Fruit fly (Drosophila melanogaster) whole organism, wandering third instar larva: ENCODE data around the gene CheA29a.
A peak's percentile ranks its signal among the peaks of the same experiment; 100 is the strongest.

Experiments
- CG32264 ChIP-seq: fragments of 200-800 bp; sonication (Bioruptor generic); optimal IDR thresholded peaks from 2 replicates; lab custom pipeline; 2016; ENCODE audit warnings: missing biosample characterization, missing genetic modification characterization
- CG9705 ChIP-seq: fragments of 200-800 bp; sonication (Bioruptor generic); optimal IDR thresholded peaks from 2 replicates; lab custom pipeline; 2018; ENCODE audit warnings: missing biosample characterization, mild to moderate bottlenecking, missing genetic modification characterization
- CrebA ChIP-seq: fragments of 200-800 bp; sonication (Bioruptor generic); optimal IDR thresholded peaks from 2 replicates; lab custom pipeline; 2016; ENCODE audit warnings: missing biosample characterization, mild to moderate bottlenecking, missing genetic modification characterization, borderline replicate concordance
- Dfd ChIP-seq: fragments of >200 bp; optimal IDR thresholded peaks from 2 replicates; lab custom pipeline; 2017; ENCODE audit warnings: missing biosample characterization, missing genetic modification characterization
- GATAd ChIP-seq: sonication (Bioruptor generic); optimal IDR thresholded peaks from 2 replicates; lab custom pipeline; 2016; ENCODE audit warnings: missing biosample characterization, missing genetic modification characterization
- HLH106 ChIP-seq: fragments of 200-800 bp; optimal IDR thresholded peaks from 3 replicates; lab custom pipeline; 2019; ENCODE audit warnings: missing biosample characterization, mild to moderate bottlenecking, missing genetic modification characterization, moderate library complexity
- Hnf4 ChIP-seq: fragments of 200-800 bp; sonication (Bioruptor generic); optimal IDR thresholded peaks from 2 replicates; lab custom pipeline; 2016; ENCODE audit warnings: missing biosample characterization, mild to moderate bottlenecking, missing genetic modification characterization
- Hr78 ChIP-seq: fragments of >200 bp; optimal IDR thresholded peaks from 2 replicates; lab custom pipeline; 2017; ENCODE audit warnings: missing biosample characterization, missing genetic modification characterization
- Jra ChIP-seq: sonication (Bioruptor generic); optimal IDR thresholded peaks from 2 replicates; lab custom pipeline; 2016; ENCODE audit warnings: missing biosample characterization, missing genetic modification characterization
- Mio ChIP-seq: sonication (Bioruptor generic); optimal IDR thresholded peaks from 2 replicates; lab custom pipeline; 2016; ENCODE audit warnings: missing biosample characterization, missing genetic modification characterization
- Myc ChIP-seq: fragments of >200 bp; optimal IDR thresholded peaks from 2 replicates; lab custom pipeline; 2017
- N ChIP-seq: fragments of >200 bp; optimal IDR thresholded peaks from 2 replicates; lab custom pipeline; 2018; ENCODE audit warnings: missing biosample characterization, missing external identifiers, missing genetic modification characterization
- OdsH ChIP-seq: fragments of 200-800 bp; sonication (Bioruptor generic); optimal IDR thresholded peaks from 2 replicates; lab custom pipeline; 2016; ENCODE audit warnings: missing biosample characterization, mild to moderate bottlenecking, missing genetic modification characterization
- Rel ChIP-seq, 2 experiments: fragments of 200-800 bp; sonication (Bioruptor generic) in 1 of 2; optimal IDR thresholded peaks; 2 replicates in 1 of 2; 3 replicates in 1 of 2; lab custom pipeline; 2016 to 2019; ENCODE audit warnings: mild to moderate bottlenecking in 2 of 2, missing biosample characterization in 2 of 2, missing genetic modification characterization in 2 of 2, moderate library complexity in 1 of 2
- Sp1 ChIP-seq: fragments of 200-800 bp; sonication (Bioruptor generic); optimal IDR thresholded peaks from 3 replicates; lab custom pipeline; 2019; ENCODE audit warnings: missing biosample characterization, mild to moderate bottlenecking, missing genetic modification characterization, moderate library complexity
- br ChIP-seq: fragments of 200-800 bp; sonication (Bioruptor generic); optimal IDR thresholded peaks from 2 replicates; lab custom pipeline; 2016; ENCODE audit warnings: missing biosample characterization, missing genetic modification characterization
- brk ChIP-seq: fragments of 200-800 bp; sonication (Bioruptor generic); optimal IDR thresholded peaks from 2 replicates; lab custom pipeline; 2016; ENCODE audit warnings: missing biosample characterization, mild to moderate bottlenecking, missing genetic modification characterization
- dl ChIP-seq, 2 experiments: fragments of 175-275, 200-275 bp in 1 of 2; fragments of 200-275 bp in 1 of 2; sonication (Bioruptor generic); optimal IDR thresholded peaks; lab custom pipeline; 2018; ENCODE audit warnings: mild to moderate bottlenecking in 2 of 2, missing biosample characterization in 2 of 2, missing genetic modification characterization in 2 of 2, moderate library complexity in 2 of 2; ENCODE audit not compliant: partially characterized antibody in 2 of 2, insufficient read depth in 1 of 2
- dmrt93B ChIP-seq: fragments of 200-800 bp; sonication (Bioruptor generic); optimal IDR thresholded peaks from 2 replicates; lab custom pipeline; 2018; ENCODE audit warnings: missing biosample characterization, mild to moderate bottlenecking, missing genetic modification characterization
- foxo ChIP-seq, 2 experiments: fragments of 200-800 bp; sonication (Bioruptor generic); optimal IDR thresholded peaks; 2 replicates in 1 of 2; 3 replicates in 1 of 2; lab custom pipeline; 2016 to 2017; ENCODE audit warnings: missing biosample characterization in 2 of 2, missing genetic modification characterization in 2 of 2
- fru ChIP-seq: fragments of 200-800 bp; sonication (Bioruptor generic); optimal IDR thresholded peaks from 3 replicates; lab custom pipeline; 2016; ENCODE audit warnings: missing biosample characterization, mild to moderate bottlenecking, missing genetic modification characterization
- h ChIP-seq: fragments of 200-800 bp; sonication (Bioruptor generic); optimal IDR thresholded peaks from 3 replicates; lab custom pipeline; 2016; ENCODE audit warnings: missing biosample characterization, mild to moderate bottlenecking, missing genetic modification characterization
- jim ChIP-seq: fragments of 175-275, 200-325 bp; sonication (Bioruptor generic); optimal IDR thresholded peaks from 2 replicates; lab custom pipeline; 2016; ENCODE audit warnings: missing biosample characterization, mild to moderate bottlenecking, missing genetic modification characterization
- lola ChIP-seq: fragments of >200 bp; optimal IDR thresholded peaks from 2 replicates; lab custom pipeline; 2017; ENCODE audit warnings: missing biosample characterization, missing genetic modification characterization
- pan ChIP-seq: fragments of >200 bp; optimal IDR thresholded peaks from 2 replicates; lab custom pipeline; 2017
- psq ChIP-seq: fragments of 200-800 bp; sonication (Bioruptor generic); optimal IDR thresholded peaks from 3 replicates; lab custom pipeline; 2017; ENCODE audit warnings: missing biosample characterization, mild to moderate bottlenecking, missing genetic modification characterization, moderate library complexity
- rgr ChIP-seq: fragments of 200-800 bp; sonication (Bioruptor generic); optimal IDR thresholded peaks from 3 replicates; lab custom pipeline; 2016; ENCODE audit warnings: missing biosample characterization, mild to moderate bottlenecking, missing genetic modification characterization
- sage ChIP-seq: fragments of 200-800 bp; sonication (Bioruptor generic); optimal IDR thresholded peaks from 2 replicates; lab custom pipeline; 2016; ENCODE audit warnings: missing biosample characterization, mild to moderate bottlenecking, missing genetic modification characterization
- sv ChIP-seq: fragments of 200-800 bp; sonication (Bioruptor generic); optimal IDR thresholded peaks from 3 replicates; lab custom pipeline; 2016; ENCODE audit warnings: missing biosample characterization, missing genetic modification characterization
- usp ChIP-seq: fragments of >200 bp; optimal IDR thresholded peaks from 2 replicates; lab custom pipeline; 2017; ENCODE audit warnings: missing biosample characterization, missing genetic modification characterization
- woc ChIP-seq: sonication (Bioruptor generic); optimal IDR thresholded peaks from 2 replicates; lab custom pipeline; 2016; ENCODE audit warnings: missing biosample characterization, mild to moderate bottlenecking, missing genetic modification characterization

CheA29a gene

dm6 chr2L:8490439-8490838, 13.3 kb downstream of the CheA29a start, which contains the start of gene CG43400:
CG43400 (plus strand) TSS chr2L:8490739.
- TF ChIP-seq CG9705 (GFP tag; lab: Kevin White, UChicago) = no peak
- TF ChIP-seq HLH106 (tag; lab: Kevin White, UChicago) = no peak
- TF ChIP-seq sage (GFP tag; lab: Kevin White, UChicago) = no peak
- no peak for TF ChIP-seq usp (GFP tag; lab: Kevin White, UChicago)
- TF ChIP-seq woc (GFP tag; lab: Kevin White, UChicago) = no peak
- no peak for TF ChIP-seq Jra
- TF ChIP-seq N (GFP tag; lab: Kevin White, UChicago) = no peak
- TF ChIP-seq Mio = no peak
- TF ChIP-seq Rel (GFP tag; optimal IDR thresholded peaks at IDR 0.05; lab: Kevin White, UChicago) = no peak
- no peak for TF ChIP-seq Rel (tag; optimal IDR thresholded peaks at IDR 0.05; lab: Kevin White, UChicago)

dm6 chr2L:8496269-8496668, 19.1 kb downstream of the CheA29a start, which contains the start of gene Bace:
Bace (minus strand) TSS chr2L:8496307.
- TF ChIP-seq N (GFP tag; lab: Kevin White, UChicago) (no peak), Mio (no peak), woc (GFP tag; lab: Kevin White, UChicago) (no peak), h (no peak), lola (GFP tag; lab: Kevin White, UChicago) (no peak), Rel (GFP tag; optimal IDR thresholded peaks at IDR 0.05; lab: Kevin White, UChicago) (no peak), Rel (tag; optimal IDR thresholded peaks at IDR 0.05; lab: Kevin White, UChicago) (no peak), CG9705 (GFP tag; lab: Kevin White, UChicago) (no peak), sv (GFP tag; lab: Kevin White, UChicago) (no peak), GATAd (GFP tag; lab: Kevin White, UChicago) (no peak), dmrt93B (no peak), sage (GFP tag; lab: Kevin White, UChicago) (no peak), Hnf4 (no peak), brk (no peak), CG32264 (GFP tag; lab: Kevin White, UChicago) (no peak), fru (GFP tag; lab: Kevin White, UChicago) (no peak), CrebA (no peak), Dfd (GFP tag; lab: Kevin White, UChicago) (no peak), Jra (no peak), OdsH (GFP tag; lab: Kevin White, UChicago) (no peak), Sp1 (GFP tag; lab: Kevin White, UChicago) (no peak)
- TF ChIP-seq, all 38 proteins: peak for 0

DNA sequence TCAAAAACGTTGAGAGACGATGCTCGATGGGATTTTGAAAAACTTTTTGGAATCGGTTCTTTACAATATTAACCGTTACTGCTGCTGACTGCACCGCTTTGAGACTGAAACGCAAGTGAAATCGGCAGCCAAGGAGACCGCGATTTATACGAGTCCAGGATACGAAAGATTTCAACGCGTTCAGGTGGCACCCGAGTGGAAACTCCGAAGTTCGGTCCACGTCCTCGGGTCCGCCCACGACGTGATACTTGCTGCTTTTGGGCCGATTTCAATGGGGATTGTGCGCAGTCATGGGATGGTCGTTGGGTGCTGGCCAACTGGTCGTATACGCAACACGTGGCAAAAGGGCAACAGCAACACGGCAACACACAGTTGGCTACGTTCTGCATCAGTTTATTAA, 29.6 kb downstream of the CheA29a start, which contains the start of gene Dh31:
Gene Dh31, minus strand, starts transcription at position 117 of the 400 bp plus-strand sequence.
- TF ChIP-seq br (GFP tag; lab: Kevin White, UChicago) (no peak), Sp1 (GFP tag; lab: Kevin White, UChicago) (no peak), Rel (GFP tag; optimal IDR thresholded peaks at IDR 0.05; lab: Kevin White, UChicago) (no peak), Rel (tag; optimal IDR thresholded peaks at IDR 0.05; lab: Kevin White, UChicago) (no peak), N (GFP tag; lab: Kevin White, UChicago) (no peak), CG32264 (GFP tag; lab: Kevin White, UChicago) (no peak), dl (GFP tag; optimal IDR thresholded peaks at IDR 0.05; lab: Kevin White, UChicago; ENCODE audit: insufficient read depth in 1 of 2, partially characterized antibody in 2 of 2) (no peak), HLH106 (tag; lab: Kevin White, UChicago) (no peak), Hr78 (GFP tag; lab: Kevin White, UChicago) (no peak)

DNA sequence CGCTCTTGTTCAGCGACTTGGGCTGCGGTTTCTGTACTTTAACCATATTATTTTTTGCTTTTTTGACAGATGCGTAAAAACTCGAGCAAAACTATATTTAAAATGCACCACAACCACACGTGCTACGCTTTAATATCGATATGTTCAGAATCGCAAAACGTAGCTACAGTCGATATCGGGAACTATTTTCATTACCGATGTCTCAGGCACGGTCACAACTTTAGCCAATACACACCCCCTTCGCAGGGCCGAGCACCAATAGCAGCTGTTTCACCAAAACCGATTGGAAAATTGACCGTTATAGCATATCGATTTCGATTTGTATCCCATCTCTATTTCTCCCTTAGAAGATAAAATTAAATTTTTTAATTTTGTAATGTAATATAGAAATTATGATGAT, 34.6 kb downstream of the CheA29a start, which contains the start of gene CG13096:
Gene CG13096, minus strand, starts transcription at position 144 of the 400 bp plus-strand sequence.
- TF ChIP-seq psq (GFP tag; lab: Kevin White, UChicago) (no peak), CG9705 (GFP tag; lab: Kevin White, UChicago) (no peak), Hr78 (GFP tag; lab: Kevin White, UChicago) (no peak), foxo (GFP tag; optimal IDR thresholded peaks at IDR 0.05; lab: Kevin White, UChicago) (no peak), GATAd (GFP tag; lab: Kevin White, UChicago) (no peak), rgr (GFP tag; lab: Kevin White, UChicago) (no peak), HLH106 (tag; lab: Kevin White, UChicago) (no peak), jim (no peak), Rel (GFP tag; optimal IDR thresholded peaks at IDR 0.05; lab: Kevin White, UChicago) (no peak), Rel (tag; optimal IDR thresholded peaks at IDR 0.05; lab: Kevin White, UChicago) (no peak), CrebA (no peak), sv (GFP tag; lab: Kevin White, UChicago) (peak; percentile 7), Myc (lab: Kevin White, UChicago) (peak; percentile 74), h (no peak), Hnf4 (no peak), pan (lab: Kevin White, UChicago) (no peak), br (GFP tag; lab: Kevin White, UChicago) (no peak)
